Worm (Caenorhabditis elegans): ENCODE results near the gene zipt-7.1.

DNA sequence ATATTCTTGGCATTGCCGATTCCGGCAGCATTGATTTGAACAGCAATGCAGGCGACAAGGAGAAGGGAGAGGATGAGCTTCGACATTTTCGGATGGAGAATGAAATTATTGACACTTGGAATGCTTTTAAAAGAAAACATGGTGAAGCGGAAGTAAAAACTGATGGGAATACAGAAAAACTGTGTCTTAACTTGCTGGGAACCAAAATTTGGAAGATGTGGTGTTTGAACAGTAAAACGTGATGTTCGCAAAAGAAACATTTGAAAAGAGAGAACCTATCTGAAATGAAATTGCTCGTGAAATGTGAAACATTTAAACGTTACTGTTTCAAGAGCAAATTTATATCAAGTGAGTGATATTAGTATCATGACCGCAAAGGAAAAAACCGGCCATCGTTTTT lies 23.2 kb downstream of the zipt-7.1 start, which contains the start of gene F26D10.13:
- TF ChIP-seq ref-1 (GFP tag; conservative IDR thresholded peaks at IDR 0.05) (no peak), med-1 (GFP tag; optimal IDR thresholded peaks at IDR 0.05; ENCODE audit: insufficient read depth) (no peak)
